Worm (Caenorhabditis elegans): ENCODE data around the gene F13H8.11.

DNA sequence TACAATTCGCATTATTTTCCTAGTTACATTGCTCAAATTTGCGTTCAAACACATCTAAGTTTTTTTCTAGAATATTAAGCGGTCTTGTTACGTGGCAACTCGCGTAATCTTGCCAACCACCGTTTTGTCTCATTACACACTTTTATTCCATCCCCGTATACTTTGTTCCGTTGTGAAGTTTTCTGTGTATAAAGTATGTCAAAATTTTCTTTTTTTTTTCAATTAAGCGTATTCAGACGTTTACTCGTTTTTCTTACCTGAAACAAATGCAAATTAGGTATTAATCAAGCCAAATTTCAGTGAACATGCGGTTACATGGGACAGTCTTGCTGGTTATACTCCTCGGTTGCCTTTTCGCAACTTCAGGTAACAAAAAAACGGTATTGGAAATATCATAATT lies 12.8 kb downstream of the F13H8.11 start, which contains the start of gene T24H7.2:
- TF ChIP-seq unc-62 (GFP tag; optimal IDR thresholded peaks at IDR 0.05) (no peak), nhr-28 (tag; optimal IDR thresholded peaks at IDR 0.05) (no peak), ztf-11 (tag; optimal IDR thresholded peaks at IDR 0.05) (no peak), egl-27 (tag; optimal IDR thresholded peaks at IDR 0.05) (no peak), nhr-237 (tag; optimal IDR thresholded peaks at IDR 0.05) (no peak), hmg-11 (tag; optimal IDR thresholded peaks at IDR 0.05) (no peak), elt-3 (tag; optimal IDR thresholded peaks at IDR 0.05) (no peak), ama-1 (optimal IDR thresholded peaks at IDR 0.05) (no peak)

All from whole organism, L3 larva.